Fruit fly (Drosophila melanogaster): ENCODE data around the gene Syx17.

Syx17 gene

DNA sequence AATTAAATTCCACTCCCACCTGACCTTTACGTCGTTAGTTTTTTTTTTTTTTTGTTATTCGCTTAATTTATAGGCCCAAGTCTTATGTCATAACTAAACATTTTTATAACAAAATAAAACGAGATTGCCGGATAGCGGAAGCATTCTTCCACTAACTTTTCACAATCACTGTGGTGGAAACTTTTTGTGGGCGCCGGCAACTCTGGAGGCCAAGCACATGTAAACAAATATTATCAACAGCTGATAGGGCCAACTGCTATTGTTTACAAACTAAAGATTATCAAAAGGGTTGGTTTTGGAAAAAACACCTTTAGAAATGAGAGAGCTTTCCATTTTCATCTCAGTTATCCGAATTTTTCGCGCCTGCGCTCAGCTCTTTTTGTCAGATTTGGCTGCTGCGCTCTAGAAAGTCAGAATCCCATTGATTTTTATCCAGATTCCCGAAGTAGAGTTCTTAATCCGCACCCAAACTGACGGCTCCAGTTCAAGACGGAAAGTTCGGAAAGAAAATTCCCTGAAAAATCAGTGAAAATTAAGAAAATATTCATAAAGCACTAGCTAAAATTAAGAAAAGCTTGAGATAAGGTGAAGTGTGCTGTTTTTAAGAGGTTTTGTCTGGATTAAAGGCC is 25.7 kb downstream of the Syx17 start, which contains the start of gene nAChRbeta1:
TSS of gene nAChRbeta1 (plus strand) at position 432 of the 629 bp plus-strand sequence.
- TF ChIP-seq ttk (optimal IDR thresholded peaks at IDR 0.05): no peak
- no peak for TF ChIP-seq h (optimal IDR thresholded peaks at IDR 0.05)
- TF ChIP-seq Myc (optimal IDR thresholded peaks at IDR 0.05): no peak
- TF ChIP-seq psq (optimal IDR thresholded peaks at IDR 0.05): no peak

DNA sequence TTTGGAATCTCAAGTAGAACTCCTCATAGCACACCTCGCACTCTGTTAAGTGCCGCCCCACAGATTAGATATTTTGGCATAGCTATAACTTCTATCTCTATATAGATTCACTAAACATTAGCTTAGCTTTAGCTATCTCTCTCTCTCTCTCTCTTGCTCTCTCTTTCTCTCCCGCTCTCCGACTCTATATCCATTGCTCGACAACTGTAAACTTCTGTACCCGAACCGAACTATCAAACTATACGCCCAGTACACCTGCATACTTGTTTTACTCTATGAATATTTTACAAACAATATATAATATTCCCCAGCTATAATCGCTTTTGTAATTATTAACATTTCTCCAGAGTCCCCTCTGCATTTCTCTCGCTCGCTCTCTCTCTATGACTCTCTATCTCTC is 27.0 kb downstream of the Syx17 start:
- TF ChIP-seq ttk (optimal IDR thresholded peaks at IDR 0.05) (no peak), Sin3A (optimal IDR thresholded peaks at IDR 0.05) (no peak), insv (optimal IDR thresholded peaks at IDR 0.05) (no peak), Myc (optimal IDR thresholded peaks at IDR 0.05) (no peak), h (optimal IDR thresholded peaks at IDR 0.05) (no peak), psq (optimal IDR thresholded peaks at IDR 0.05) (no peak)

DNA sequence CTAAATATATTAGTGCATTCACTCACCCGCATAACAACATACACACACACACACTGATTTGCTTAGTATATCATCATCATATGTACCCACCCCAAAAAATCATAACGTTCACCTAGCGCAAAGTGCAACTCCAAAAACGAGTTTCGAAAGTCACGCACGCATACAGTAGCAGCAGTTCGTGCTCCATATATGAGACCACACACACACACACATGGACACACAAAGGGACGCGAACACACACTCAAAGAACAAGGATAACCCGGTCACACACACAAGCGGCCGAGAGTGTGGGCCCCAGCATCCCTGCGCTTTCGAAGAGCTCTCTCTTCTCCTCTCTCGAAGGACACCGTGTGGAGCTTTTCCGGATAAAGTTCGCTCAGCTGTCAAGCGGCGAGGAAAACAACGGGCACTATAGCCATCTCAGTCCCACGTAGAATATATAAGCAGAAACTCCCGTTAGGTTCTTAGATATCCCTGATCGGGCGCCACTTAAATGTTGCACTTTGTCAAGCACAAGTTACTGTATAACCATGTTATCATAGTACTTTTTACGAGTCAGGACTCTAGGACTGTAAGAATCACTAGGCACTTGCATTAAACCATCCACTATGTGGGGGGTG is 27.9 kb downstream of the Syx17 start:
- TF ChIP-seq psq (optimal IDR thresholded peaks at IDR 0.05): no peak

DNA sequence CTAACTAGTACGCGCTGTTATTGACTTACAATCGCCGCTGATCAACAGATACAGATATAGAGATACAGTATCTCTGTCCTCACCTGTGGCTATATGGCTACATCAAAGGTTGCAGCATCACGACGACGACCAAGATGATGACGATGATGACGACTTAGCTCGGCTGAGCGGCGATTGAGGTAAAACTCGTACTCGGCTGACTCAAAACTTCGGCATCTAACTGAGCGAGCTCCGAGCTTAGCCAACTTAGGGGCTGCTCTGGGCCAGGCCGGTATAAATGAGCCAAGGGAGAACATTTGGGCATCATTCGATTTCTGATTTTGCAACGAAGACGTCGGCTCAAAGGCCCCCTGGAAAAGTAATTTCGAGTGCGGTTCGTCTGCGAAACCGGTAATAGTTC is 33.1 kb downstream of the Syx17 start, which contains the start of gene CG15021:
TSS of gene CG15021 (plus strand) at position 301 of the 400 bp plus-strand sequence.
- TF ChIP-seq Myc (optimal IDR thresholded peaks at IDR 0.05) (no peak), ttk (optimal IDR thresholded peaks at IDR 0.05) (no peak), Sin3A (optimal IDR thresholded peaks at IDR 0.05) (no peak), insv (optimal IDR thresholded peaks at IDR 0.05) (no peak), psq (optimal IDR thresholded peaks at IDR 0.05) (no peak), h (optimal IDR thresholded peaks at IDR 0.05) (no peak)

DNA sequence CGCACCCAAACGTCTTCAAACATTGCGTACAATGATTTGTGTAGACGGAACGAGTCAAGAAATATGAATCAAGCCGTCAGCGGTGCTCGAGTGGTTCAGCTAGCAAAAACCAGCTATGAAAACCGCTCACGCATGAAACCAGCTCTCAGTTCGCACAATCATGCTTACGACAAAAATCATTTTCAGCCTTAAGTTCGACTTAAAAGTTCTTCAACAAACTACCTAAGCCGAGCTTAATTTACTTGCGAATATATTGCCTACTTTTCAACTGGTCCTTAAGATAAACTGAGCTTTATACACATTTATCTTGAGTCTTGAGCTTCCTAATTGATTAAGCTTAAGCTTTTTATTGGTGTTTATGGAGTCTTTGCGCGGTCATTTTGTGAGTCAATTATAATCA is 36.9 kb downstream of the Syx17 start:
- no peak for TF ChIP-seq insv (optimal IDR thresholded peaks at IDR 0.05)

DNA sequence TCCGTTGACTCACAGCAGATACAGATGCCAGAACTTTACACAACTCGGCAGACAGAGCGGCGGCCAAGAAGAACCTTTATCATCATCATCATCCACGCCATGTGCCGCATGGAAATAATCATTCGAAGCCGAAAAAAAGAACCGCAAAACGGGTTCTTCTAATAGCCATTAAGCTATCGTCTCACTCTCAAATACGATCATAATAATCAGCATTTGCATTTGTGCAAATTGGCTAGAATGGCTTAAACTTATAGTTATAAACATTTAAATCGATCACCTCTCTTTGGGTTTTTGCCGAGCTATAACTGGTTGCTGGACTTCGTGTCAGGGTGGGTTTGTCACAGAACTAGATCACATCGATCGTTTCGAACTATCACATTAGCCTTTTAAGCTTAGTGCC is 38.9 kb downstream of the Syx17 start:
- no peak for TF ChIP-seq insv (optimal IDR thresholded peaks at IDR 0.05)
- no peak for TF ChIP-seq ttk (optimal IDR thresholded peaks at IDR 0.05)
- TF ChIP-seq Myc (optimal IDR thresholded peaks at IDR 0.05): no peak
- no peak for TF ChIP-seq psq (optimal IDR thresholded peaks at IDR 0.05)
- TF ChIP-seq Sin3A (optimal IDR thresholded peaks at IDR 0.05): no peak
- no peak for TF ChIP-seq h (optimal IDR thresholded peaks at IDR 0.05)

DNA sequence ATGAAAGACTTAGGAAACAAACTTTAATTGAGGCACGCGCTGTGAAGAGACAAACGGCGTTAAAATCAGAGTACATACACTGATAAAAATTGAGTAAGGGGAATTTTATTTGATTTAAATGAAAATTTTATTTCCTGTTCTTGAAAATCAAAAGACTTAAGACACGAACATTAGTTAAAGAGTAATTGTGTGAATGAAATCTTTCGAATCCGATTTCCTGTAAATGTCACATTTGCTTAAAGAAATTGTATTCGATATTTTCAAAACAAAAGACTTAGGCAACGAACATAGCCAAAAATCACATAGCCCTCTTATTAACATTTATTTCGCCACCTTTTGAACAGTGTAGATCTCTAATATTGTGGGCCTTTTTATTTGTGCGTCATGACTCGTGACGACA is 42.5 kb downstream of the Syx17 start:
- TF ChIP-seq Myc (optimal IDR thresholded peaks at IDR 0.05) (no peak), Sin3A (optimal IDR thresholded peaks at IDR 0.05) (no peak), h (optimal IDR thresholded peaks at IDR 0.05) (no peak), psq (optimal IDR thresholded peaks at IDR 0.05) (no peak), insv (optimal IDR thresholded peaks at IDR 0.05) (no peak), ttk (optimal IDR thresholded peaks at IDR 0.05) (no peak)

DNA sequence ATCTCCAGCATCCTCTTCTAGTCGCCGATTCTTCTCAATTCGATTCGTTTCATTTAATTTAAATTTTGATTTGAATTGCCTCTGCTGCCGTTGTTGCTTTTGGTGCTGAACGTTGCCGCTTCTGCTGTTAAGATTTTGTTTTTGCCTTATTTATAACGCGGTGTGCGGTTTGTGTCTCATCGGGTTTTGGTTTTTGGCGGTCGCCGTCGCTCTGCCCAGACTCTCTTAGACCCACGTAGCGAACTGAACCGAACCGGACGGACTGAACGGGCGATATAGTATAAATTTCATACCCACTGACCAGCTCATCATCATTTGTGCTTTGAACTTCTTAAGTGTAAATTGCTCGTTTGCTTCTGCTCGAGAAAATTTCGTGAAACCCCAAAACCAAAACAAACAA is 43.0 kb downstream of the Syx17 start, which contains the start of gene CG12607:
TSS of gene CG12607 (plus strand) at position 301 of the 400 bp plus-strand sequence.
- TF ChIP-seq h (optimal IDR thresholded peaks at IDR 0.05): no peak
- no peak for TF ChIP-seq insv (optimal IDR thresholded peaks at IDR 0.05)
- no peak for TF ChIP-seq ttk (optimal IDR thresholded peaks at IDR 0.05)
- no peak for TF ChIP-seq psq (optimal IDR thresholded peaks at IDR 0.05)
- no peak for TF ChIP-seq Myc (optimal IDR thresholded peaks at IDR 0.05)
- no peak for TF ChIP-seq Sin3A (optimal IDR thresholded peaks at IDR 0.05)

DNA sequence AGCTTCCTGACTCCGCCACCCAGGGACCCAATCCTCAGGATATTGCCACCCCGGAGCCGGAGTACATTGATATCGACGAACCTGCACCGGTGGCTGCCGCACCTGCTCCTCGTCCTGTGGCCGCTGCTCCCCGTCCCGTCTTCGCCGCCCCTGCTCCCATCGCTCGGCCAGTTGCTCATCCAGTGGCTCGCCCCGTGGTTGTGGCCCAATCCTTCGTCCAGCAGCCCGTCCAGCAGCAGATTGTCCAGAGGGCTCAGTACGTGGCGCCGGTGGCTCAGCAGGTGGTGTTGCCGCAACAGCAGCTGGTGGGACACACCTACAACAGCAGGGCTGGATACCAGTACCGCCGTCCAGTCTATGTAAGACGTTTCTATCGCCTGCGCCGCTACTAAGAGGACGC is 43.9 kb downstream of the Syx17 start:
- TF ChIP-seq psq (optimal IDR thresholded peaks at IDR 0.05): no peak
- no peak for TF ChIP-seq insv (optimal IDR thresholded peaks at IDR 0.05)
- no peak for TF ChIP-seq Sin3A (optimal IDR thresholded peaks at IDR 0.05)
- no peak for TF ChIP-seq ttk (optimal IDR thresholded peaks at IDR 0.05)
- no peak for TF ChIP-seq h (optimal IDR thresholded peaks at IDR 0.05)
